Fruit fly (Drosophila melanogaster): ENCODE data around the gene Nnk.

The Nnk gene

DNA sequence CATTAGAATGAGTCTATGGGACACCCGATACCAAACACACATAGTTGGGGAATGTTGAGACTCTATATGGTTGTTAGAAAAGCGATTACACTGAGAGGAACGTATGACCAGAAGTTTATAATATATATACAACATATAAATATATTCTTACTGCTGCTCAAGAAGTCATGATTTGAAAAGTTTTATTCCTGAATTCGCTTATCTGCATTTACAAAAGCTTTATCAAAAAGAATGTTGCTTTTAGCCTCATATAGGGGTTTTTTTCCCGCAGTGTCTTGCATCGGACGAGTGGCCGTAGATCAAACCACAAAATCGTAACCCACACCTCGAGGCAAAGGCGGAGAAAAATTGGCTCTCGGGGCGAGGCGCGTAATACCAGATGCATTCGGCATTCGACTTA is 17.3 kb downstream of the Nnk start (continued):
- TF ChIP-seq CG17186 (GFP tag; optimal IDR thresholded peaks at IDR 0.05) (no peak), caup (GFP tag; optimal IDR thresholded peaks at IDR 0.05; ENCODE audit: severe bottlenecking) (no peak), bigmax (GFP tag; optimal IDR thresholded peaks at IDR 0.05) (no peak), CG12942 (GFP tag; optimal IDR thresholded peaks at IDR 0.05) (no peak), ab (GFP tag; optimal IDR thresholded peaks at IDR 0.05) (no peak), phol (tag; optimal IDR thresholded peaks at IDR 0.05) (peak; percentile 2), Ets65A (GFP tag) (peak; percentile 34), CG16779 (GFP tag; IDR thresholded peaks at IDR 0.05) (no peak), CG17328 (GFP tag; IDR thresholded peaks at IDR 0.05) (no peak), mam (GFP tag; optimal IDR thresholded peaks at IDR 0.05) (no peak), CG17359 (tag; optimal IDR thresholded peaks at IDR 0.05) (peak; percentile 13), Med (GFP tag) (peak; percentile 4), pan (optimal IDR thresholded peaks at IDR 0.05) (no peak), pan (GFP tag; optimal IDR thresholded peaks at IDR 0.05 in 1 of 2, IDR thresholded peaks at IDR 0.05 in 1 of 2) (peak in 1 of 2 experiments; percentile 23), sc (optimal IDR thresholded peaks at IDR 0.05) (no peak), sc (GFP tag; optimal IDR thresholded peaks at IDR 0.05) (peak; percentile 9), ATbp (GFP tag; optimal IDR thresholded peaks at IDR 0.05) (peak; percentile 6), Blimp-1 (GFP tag; optimal IDR thresholded peaks at IDR 0.05) (peak; percentile 29), CG30403 (GFP tag; optimal IDR thresholded peaks at IDR 0.05) (no peak), fd96Cb (tag; optimal IDR thresholded peaks at IDR 0.05) (peak; percentile 11), Hmr (GFP tag; optimal IDR thresholded peaks at IDR 0.05) (no peak), Elba2 (GFP tag; optimal IDR thresholded peaks at IDR 0.05) (no peak), nerfin-1 (tag; optimal IDR thresholded peaks at IDR 0.05) (no peak), Meics (GFP tag; optimal IDR thresholded peaks at IDR 0.05) (no peak), CG14441 (GFP tag; IDR thresholded peaks at IDR 0.05) (peak; percentile 18; the same call in 1 of the 2 replicates), D (optimal IDR thresholded peaks at IDR 0.05) (no peak), D (GFP tag; optimal IDR thresholded peaks at IDR 0.05) (no peak), sob (GFP tag; IDR thresholded peaks at IDR 0.05) (no peak)

DNA sequence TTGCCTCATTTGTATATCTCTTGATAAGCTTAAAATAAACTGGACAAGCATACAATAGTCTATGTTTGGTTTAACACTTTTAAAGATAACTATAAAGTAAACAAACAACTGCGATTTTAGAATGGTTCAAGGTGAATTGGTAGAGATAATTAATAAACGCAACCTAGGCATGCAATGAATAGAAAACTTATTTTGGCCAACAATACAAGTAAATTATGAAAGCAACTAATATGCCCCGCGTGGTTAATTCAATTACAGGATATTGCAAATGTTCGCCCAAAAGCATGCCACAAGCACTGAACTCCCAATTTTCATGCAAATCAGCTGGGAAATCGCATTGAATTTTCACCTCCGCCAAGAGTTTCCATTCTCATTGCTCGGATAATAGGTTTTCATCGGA is 20.9 kb downstream of the Nnk start:
- TF ChIP-seq CG11560 (tag; IDR thresholded peaks at IDR 0.05) (no peak), CG10565 (GFP tag; optimal IDR thresholded peaks at IDR 0.05) (no peak), CG12942 (GFP tag; optimal IDR thresholded peaks at IDR 0.05) (no peak), cad (GFP tag; optimal IDR thresholded peaks at IDR 0.05) (no peak), CG12659 (GFP tag; optimal IDR thresholded peaks at IDR 0.05) (peak; percentile 2), D (optimal IDR thresholded peaks at IDR 0.05) (no peak), D (GFP tag; optimal IDR thresholded peaks at IDR 0.05) (no peak), ERR (GFP tag; optimal IDR thresholded peaks at IDR 0.05) (no peak), row (GFP tag; IDR thresholded peaks at IDR 0.05) (peak; percentile 36), eyg (GFP tag; optimal IDR thresholded peaks at IDR 0.05) (no peak), Rfx (GFP tag; IDR thresholded peaks at IDR 0.05) (0 out of 2 replicates have a peak, but pooled peaks have one; percentile 16), ind (GFP tag; optimal IDR thresholded peaks at IDR 0.05) (no peak), lbe (GFP tag; optimal IDR thresholded peaks at IDR 0.05) (no peak), gem (tag; optimal IDR thresholded peaks at IDR 0.05) (peak; percentile 3), Sox102F (GFP tag; optimal IDR thresholded peaks at IDR 0.05) (peak; percentile 23), grau (tag; optimal IDR thresholded peaks at IDR 0.05) (no peak), mirr (GFP tag; optimal IDR thresholded peaks at IDR 0.05) (no peak), CG8924 (tag; optimal IDR thresholded peaks at IDR 0.05) (no peak), CG18619 (GFP tag; optimal IDR thresholded peaks at IDR 0.05) (no peak), CG2678 (tag; optimal IDR thresholded peaks at IDR 0.05) (peak; percentile 7), insv (GFP tag; optimal IDR thresholded peaks at IDR 0.05) (no peak), sens (GFP tag) (peak; percentile 56)
